Worm (Caenorhabditis elegans) whole organism, L4 larva: ENCODE data around the gene srbc-50.
"Not testable (repeated sequence)": the region's sequence is repeated elsewhere in the genome, so short reads cannot be mapped to it uniquely, and the experiment has no call there.

Experiments used
- F10B5.3 ChIP-seq: sonication (generic microtip); optimal IDR thresholded peaks from 2 replicates; lab custom pipeline; 2016; ENCODE audit warnings: mild to moderate bottlenecking, missing genetic modification characterization, missing compliant biosample characterization
- F44E2.7 ChIP-seq: fragments of 200-800 bp; sonication (Bioruptor generic); IDR thresholded peaks from 2 replicates; pipeline ENCODE4 v2.1.2; 2022; ENCODE audit warnings: missing genetic modification characterization, missing compliant biosample characterization
- T26A8.4 ChIP-seq: fragments of 200-800 bp; sonication (Bioruptor generic); IDR thresholded peaks from 2 replicates; pipeline ENCODE4 v1.3.6; 2022; ENCODE audit warnings: missing genetic modification characterization, missing compliant biosample characterization
- Y5F2A.4 ChIP-seq: fragments of 200-800 bp; sonication (Bioruptor generic); optimal IDR thresholded peaks from 2 replicates; lab custom pipeline; 2018; ENCODE audit warnings: mild to moderate bottlenecking, missing genetic modification characterization, missing compliant biosample characterization
- ZK337.2 ChIP-seq: fragments of 200-800 bp; sonication (Bioruptor generic); IDR thresholded peaks from 2 replicates; pipeline ENCODE4 v1.3.6; 2022; ENCODE audit warnings: missing genetic modification reagents, missing genetic modification characterization, missing compliant biosample characterization
- ZK546.5 ChIP-seq, 2 experiments: sonication (generic microtip); optimal IDR thresholded peaks; 2 replicates each; lab custom pipeline; 2017; ENCODE audit warnings: missing biosample characterization in 2 of 2, missing genetic modification characterization in 2 of 2
- aha-1 ChIP-seq: fragments of 150-350 bp; peaks from one replicate; lab custom pipeline; 2014; ENCODE audit warnings: missing biosample characterization, missing genetic modification characterization
- arid-1 ChIP-seq: fragments of 200-800 bp; sonication (Bioruptor generic); conservative IDR thresholded peaks from 2 replicates; pipeline ENCODE4 v1.3.6; 2022; ENCODE audit warnings: missing genetic modification reagents, missing genetic modification characterization, missing compliant biosample characterization
- ceh-20 ChIP-seq: fragments of 200-800 bp; sonication (Bioruptor generic); IDR thresholded peaks from 2 replicates; pipeline ENCODE4 v1.3.6; 2022; ENCODE audit warnings: missing genetic modification reagents, missing genetic modification characterization, missing compliant biosample characterization
- ceh-32 ChIP-seq: sonication (generic microtip); optimal IDR thresholded peaks from 2 replicates; lab custom pipeline; 2016; ENCODE audit warnings: mild to moderate bottlenecking, missing genetic modification characterization, missing compliant biosample characterization; ENCODE audit not compliant: poor library complexity
- ceh-82 ChIP-seq: sonication (generic microtip); optimal IDR thresholded peaks from 2 replicates; lab custom pipeline; 2017; ENCODE audit warnings: missing biosample characterization, missing genetic modification characterization
- ces-1 ChIP-seq: fragments of 150-350 bp; sonication (generic microtip); optimal IDR thresholded peaks from 4 replicates; lab custom pipeline; 2014; ENCODE audit warnings: missing biosample characterization, missing genetic modification reagents, missing genetic modification characterization
- dmd-9 ChIP-seq: fragments of 200-800 bp; sonication (Bioruptor generic); IDR thresholded peaks from 2 replicates; pipeline ENCODE4 v1.3.6; 2022; ENCODE audit warnings: missing genetic modification reagents, missing genetic modification characterization, missing compliant biosample characterization
- dpl-1 ChIP-seq: fragments of 150-350 bp; optimal IDR thresholded peaks from 2 replicates; lab custom pipeline; 2014; ENCODE audit warnings: missing biosample characterization, missing genetic modification reagents, missing genetic modification characterization
- dve-1 ChIP-seq: sonication (generic microtip); optimal IDR thresholded peaks from 2 replicates; lab custom pipeline; 2017; ENCODE audit warnings: antibody characterized with exemption, mild to moderate bottlenecking, missing genetic modification characterization, missing compliant biosample characterization; ENCODE audit not compliant: insufficient read depth
- hif-1 ChIP-seq, 2 experiments: sonication (generic microtip); optimal IDR thresholded peaks; 2 replicates each; lab custom pipeline; 2016 to 2017; ENCODE audit warnings: missing compliant biosample characterization in 2 of 2, missing genetic modification characterization in 2 of 2, missing genetic modification reagents in 2 of 2, missing genotype in 2 of 2, mild to moderate bottlenecking in 1 of 2
- lin-13 ChIP-seq: fragments of 150-350 bp; optimal IDR thresholded peaks from 2 replicates; lab custom pipeline; 2014; ENCODE audit warnings: missing biosample characterization, missing genetic modification reagents, missing genetic modification characterization
- mdt-29 ChIP-seq: fragments of 200-800 bp; sonication (Bioruptor generic); IDR thresholded peaks from 2 replicates; pipeline ENCODE4 v1.3.6; 2022; ENCODE audit warnings: missing genetic modification reagents, missing genetic modification characterization, missing compliant biosample characterization
- mes-2 ChIP-seq: sonication (generic microtip); optimal IDR thresholded peaks from 2 replicates; lab custom pipeline; 2016; ENCODE audit warnings: missing genotype, mild to moderate bottlenecking, missing genetic modification characterization, missing compliant biosample characterization; ENCODE audit not compliant: poor library complexity, severe bottlenecking
- mxl-3 ChIP-seq: fragments of 200-800 bp; sonication (Bioruptor generic); optimal IDR thresholded peaks from 2 replicates; lab custom pipeline; 2018; ENCODE audit warnings: mild to moderate bottlenecking, missing genetic modification characterization, missing compliant biosample characterization
- nhr-102 ChIP-seq: sonication (generic microtip); optimal IDR thresholded peaks from 2 replicates; lab custom pipeline; 2016; ENCODE audit warnings: mild to moderate bottlenecking, missing genetic modification characterization, moderate library complexity, missing compliant biosample characterization
- nhr-11 ChIP-seq: fragments of 150-350 bp; optimal IDR thresholded peaks from 2 replicates; lab custom pipeline; 2014; ENCODE audit warnings: missing biosample characterization, missing genetic modification characterization
- nhr-237 ChIP-seq: sonication (generic microtip); optimal IDR thresholded peaks from 2 replicates; lab custom pipeline; 2017; ENCODE audit warnings: missing biosample characterization, missing genetic modification characterization
- saeg-2 ChIP-seq: fragments of 200-800 bp; sonication (Bioruptor generic); IDR thresholded peaks from 2 replicates; pipeline ENCODE4 v1.3.6; 2022; ENCODE audit warnings: missing genetic modification reagents, missing genetic modification characterization, missing compliant biosample characterization
- sdz-12 ChIP-seq: fragments of 200-800 bp; sonication (Bioruptor generic); optimal IDR thresholded peaks from 2 replicates; lab custom pipeline; 2018; ENCODE audit warnings: mild to moderate bottlenecking, missing genetic modification characterization, missing compliant biosample characterization
- set-16 ChIP-seq: fragments of 200-800 bp; sonication (Bioruptor generic); IDR thresholded peaks from 2 replicates; pipeline ENCODE4 v1.3.6; 2022; ENCODE audit warnings: missing genetic modification reagents, missing genetic modification characterization, missing compliant biosample characterization
- skn-1 ChIP-seq: fragments of 150-350 bp; optimal IDR thresholded peaks from 2 replicates; lab custom pipeline; 2014; ENCODE audit warnings: missing biosample characterization, missing genetic modification characterization
- unc-130 ChIP-seq: sonication (generic microtip); optimal IDR thresholded peaks from 2 replicates; lab custom pipeline; 2016; ENCODE audit warnings: missing genetic modification reagents, missing genetic modification characterization, missing compliant biosample characterization
- unc-62 ChIP-seq, 3 experiments: fragments of 150-350 bp in 1 of 3; sonication (generic microtip); optimal IDR thresholded peaks in 2 of 3; peaks in 1 of 3; 1 replicate in 1 of 3; 2 replicates in 2 of 3; lab custom pipeline; 2014 to 2017; ENCODE audit warnings: missing biosample characterization in 3 of 3, missing genetic modification characterization in 3 of 3, missing genetic modification reagents in 3 of 3, missing genotype in 1 of 3
- zag-1 ChIP-seq: fragments of 150-350 bp; optimal IDR thresholded peaks from 2 replicates; lab custom pipeline; 2014; ENCODE audit warnings: missing biosample characterization, missing genetic modification characterization
- zip-11 ChIP-seq: fragments of 200-800 bp; sonication (Bioruptor generic); IDR thresholded peaks from 2 replicates; pipeline ENCODE4 v1.3.6; 2022; ENCODE audit warnings: missing genetic modification characterization, missing compliant biosample characterization

srbc-50 gene

ce11 chrV:15815962-15816432 lies 8.8 kb downstream of the srbc-50 start, which contains the start of the genes fbxa-69 and F54B8.4 (continued):
- TF ChIP-seq ZK546.5 (tag; optimal IDR thresholded peaks at IDR 0.05; lab: Kevin White, UChicago): no peak
- peak; percentile 32 for TF ChIP-seq aha-1 (tag; lab: Kevin White, UChicago)

ce11 chrV:15811982-15812381 lies 12.8 kb downstream of the srbc-50 start, which contains the start of gene nhr-282:
Gene nhr-282 (plus strand): TSS chrV:15812282.
- not testable (repeated sequence) for TF ChIP-seq arid-1; saeg-2 (GFP tag; lab: Robert Waterston, UW); ces-1

ce11 chrV:15810446-15810845 lies 14.3 kb downstream of the srbc-50 start, which contains the start of gene F54B8.1:
Gene F54B8.1 (plus strand): TSS chrV:15810746.
- TF ChIP-seq zag-1 (tag; lab: Kevin White, UChicago): no peak
- no peak for TF ChIP-seq ces-1
- no peak for TF ChIP-seq ZK337.2 (GFP tag; lab: Robert Waterston, UW)
- no peak for TF ChIP-seq T26A8.4 (GFP tag; lab: Robert Waterston, UW)
- no peak for TF ChIP-seq Y5F2A.4
- TF ChIP-seq ceh-82 (tag; lab: Kevin White, UChicago): no peak
- no peak for TF ChIP-seq ceh-32 (tag; lab: Kevin White, UChicago)
- no peak for TF ChIP-seq ceh-20
- no peak for TF ChIP-seq mxl-3
- TF ChIP-seq dmd-9 (GFP tag; lab: Robert Waterston, UW): no peak
- TF ChIP-seq nhr-102 (tag; lab: Kevin White, UChicago): no peak
- TF ChIP-seq nhr-11 (tag; lab: Kevin White, UChicago): no peak
- TF ChIP-seq unc-62 (GFP tag; optimal IDR thresholded peaks at IDR 0.05 in 1 of 2; lab: Kevin White, UChicago): no peak
- TF ChIP-seq unc-62 (tag; optimal IDR thresholded peaks at IDR 0.05; lab: Kevin White, UChicago): no peak
- no peak for TF ChIP-seq skn-1 (tag; lab: Kevin White, UChicago)
- TF ChIP-seq F10B5.3 (tag; lab: Kevin White, UChicago): no peak
- no peak for TF ChIP-seq F44E2.7 (GFP tag; lab: Robert Waterston, UW)
- TF ChIP-seq, all 104 proteins: peak for 0

DNA sequence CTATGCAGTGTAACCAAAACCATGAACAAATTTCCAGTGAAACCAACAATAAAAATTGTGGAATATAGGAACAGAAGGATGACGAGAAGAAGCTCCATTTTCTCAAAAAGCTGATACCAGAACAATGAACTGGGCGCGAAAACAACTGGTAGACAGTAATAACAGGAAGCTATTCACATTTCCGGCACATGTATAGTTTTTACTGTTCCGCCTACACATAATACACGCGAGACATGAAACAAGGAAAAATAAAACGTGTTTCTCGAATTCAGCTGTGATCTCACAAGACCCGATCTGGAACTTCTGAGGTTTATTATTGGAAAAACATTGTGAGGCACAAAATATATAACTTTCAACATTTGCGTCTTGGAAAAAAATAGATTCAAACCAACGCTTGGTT lies 15.2 kb downstream of the srbc-50 start, which contains the start of gene srsx-36:
Gene srsx-36 (minus strand): TSS at position 101 of the 400 bp plus-strand sequence.
- TF ChIP-seq unc-130 (GFP tag; lab: Kevin White, UChicago): no peak
- no peak for TF ChIP-seq ZK546.5 (tag; optimal IDR thresholded peaks at IDR 0.05; lab: Kevin White, UChicago)
- no peak for TF ChIP-seq mes-2 (tag; lab: Kevin White, UChicago)
- no peak for TF ChIP-seq dve-1

DNA sequence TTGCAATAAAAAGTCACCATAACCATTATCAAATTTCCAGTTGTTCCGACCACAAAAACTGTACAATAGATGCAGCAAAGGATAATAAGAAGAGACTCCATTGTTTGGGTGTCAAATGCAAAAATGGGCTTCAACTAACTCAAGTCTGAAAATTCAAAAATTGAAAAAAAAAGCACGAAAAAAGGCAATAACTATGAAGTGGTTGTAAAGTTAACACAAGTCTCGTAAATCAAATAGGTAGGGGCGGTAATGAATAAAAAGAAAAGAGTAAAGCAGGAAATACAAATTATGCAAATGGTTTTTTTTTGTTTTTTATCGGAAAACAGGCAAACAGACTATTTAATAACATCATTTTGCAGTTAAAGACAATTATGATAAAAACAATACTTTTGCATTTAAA lies 17.3 kb downstream of the srbc-50 start, which contains the start of gene srsx-38:
Gene srsx-38 (minus strand): TSS at position 101 of the 400 bp plus-strand sequence.
- TF ChIP-seq sdz-12; hif-1 (tag; optimal IDR thresholded peaks at IDR 0.05; lab: Kevin White, UChicago); lin-13: not testable (repeated sequence)
- TF ChIP-seq, all 104 proteins: peak for 0; not testable (repeated sequence) for 104

DNA sequence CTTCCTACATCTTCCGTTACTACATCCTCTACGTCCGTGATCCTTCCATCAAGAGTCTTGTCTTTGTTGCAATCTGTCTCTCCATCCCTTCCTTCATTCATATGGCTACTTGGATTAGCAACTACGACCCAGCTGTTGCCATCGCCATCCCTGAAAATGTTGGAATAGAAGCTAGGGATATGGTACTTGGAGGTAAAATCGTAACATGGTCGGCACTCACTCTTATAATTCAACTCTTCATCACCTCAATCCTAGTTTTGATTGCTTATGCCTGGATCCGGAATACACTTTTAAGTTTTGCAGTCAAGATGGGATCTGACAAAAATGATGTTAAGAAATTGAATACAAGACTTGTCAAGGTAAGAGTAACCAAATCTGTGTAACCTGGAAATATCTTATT lies 21.0 kb downstream of the srbc-50 start, which contains the start of gene T26E4.18:
Gene T26E4.18 (minus strand): TSS at position 101 of the 400 bp plus-strand sequence.
- TF ChIP-seq set-16 (GFP tag; lab: Robert Waterston, UW); dve-1; dpl-1: not testable (repeated sequence)

ce11 chrV:15803079-15803478 lies 21.7 kb downstream of the srbc-50 start, which contains the start of gene srd-27:
Gene srd-27 (plus strand): TSS chrV:15803379.
- TF ChIP-seq nhr-237; mdt-29 (GFP tag; lab: Robert Waterston, UW); zip-11 (GFP tag; lab: Robert Waterston, UW): not testable (repeated sequence)
